Fruit fly (Drosophila melanogaster) whole organism, embryonic: Measurements from ENCODE around the gene Frmd5.

Source experiments
- ATbp ChIP-seq: fragments of 200-800 bp; sonication (Bioruptor generic); optimal IDR thresholded peaks from 2 replicates; lab custom pipeline; 2017; ENCODE audit warnings: missing biosample characterization, mild to moderate bottlenecking, missing genetic modification characterization, missing genetic modification reagents
- Atf3 ChIP-seq: fragments of 200-800 bp; sonication (Bioruptor generic); optimal IDR thresholded peaks from 3 replicates; lab custom pipeline; 2016; ENCODE audit warnings: missing biosample characterization, missing genetic modification characterization
- CG1024 ChIP-seq: fragments of 200-800 bp; sonication (Bioruptor generic); IDR thresholded peaks from 2 replicates; pipeline ENCODE4 v1.3.6; 2022; ENCODE audit warnings: missing biosample characterization, missing genetic modification characterization
- CG11456 ChIP-seq: fragments of 200-800 bp; sonication (Bioruptor generic); IDR thresholded peaks from 3 replicates; pipeline ENCODE4 v1.3.6; 2022; ENCODE audit warnings: missing biosample characterization, missing genetic modification characterization
- CG11504 ChIP-seq: fragments of 200-800 bp; sonication (Bioruptor generic); optimal IDR thresholded peaks from 3 replicates; lab custom pipeline; 2019; ENCODE audit warnings: missing biosample characterization, mild to moderate bottlenecking, missing genetic modification characterization, moderate library complexity
- CG12299 ChIP-seq: fragments of 200-800 bp; sonication (Bioruptor generic); optimal IDR thresholded peaks from 2 replicates; lab custom pipeline; 2018; ENCODE audit warnings: missing biosample characterization, mild to moderate bottlenecking, missing genetic modification characterization
- CG12744 ChIP-seq: fragments of 200-800 bp; sonication (Bioruptor generic); optimal IDR thresholded peaks from 2 replicates; lab custom pipeline; 2016; ENCODE audit warnings: missing biosample characterization, missing genetic modification characterization
- CG15011 ChIP-seq: fragments of 200-800 bp; sonication (Bioruptor generic); optimal IDR thresholded peaks from 3 replicates; lab custom pipeline; 2018; ENCODE audit warnings: missing biosample characterization, mild to moderate bottlenecking, missing genetic modification characterization
- CG17186 ChIP-seq: fragments of 200-800 bp; sonication (Bioruptor generic); optimal IDR thresholded peaks from 3 replicates; lab custom pipeline; 2017; ENCODE audit warnings: missing biosample characterization, missing genetic modification reagents, missing genetic modification characterization
- CG17361 ChIP-seq: fragments of 200-800 bp; sonication (Bioruptor generic); IDR thresholded peaks from 3 replicates; pipeline ENCODE4 v1.3.6; 2022; ENCODE audit warnings: missing biosample characterization, missing genetic modification characterization
- CG17385 ChIP-seq: fragments of 200-800 bp; sonication (Bioruptor generic); optimal IDR thresholded peaks from 3 replicates; lab custom pipeline; 2018; ENCODE audit warnings: missing biosample characterization, mild to moderate bottlenecking, missing genetic modification characterization
- CG18599 ChIP-seq: fragments of 200-800 bp; sonication (Bioruptor generic); optimal IDR thresholded peaks from 3 replicates; lab custom pipeline; 2017; ENCODE audit warnings: missing biosample characterization, missing genetic modification characterization, mild to moderate bottlenecking, moderate library complexity, missing genetic modification reagents
- CG30431 ChIP-seq: fragments of 200-800 bp; sonication (Bioruptor generic); optimal IDR thresholded peaks from 2 replicates; lab custom pipeline; 2017; ENCODE audit warnings: missing biosample characterization, missing genetic modification characterization
- CG31224 ChIP-seq: fragments of 200-800 bp; sonication (Bioruptor generic); IDR thresholded peaks from 2 replicates; pipeline ENCODE4 v1.3.6; 2022; ENCODE audit warnings: missing biosample characterization, missing genetic modification characterization
- CG32767 ChIP-seq: fragments of 200-800 bp; sonication (Bioruptor generic); IDR thresholded peaks from 2 replicates; pipeline ENCODE4 v1.3.6; 2022; ENCODE audit warnings: missing biosample characterization, missing genetic modification characterization
- CG34422 ChIP-seq: fragments of 200-800 bp; sonication (Bioruptor generic); IDR thresholded peaks from 3 replicates; pipeline ENCODE4 v1.3.6; 2022; ENCODE audit warnings: missing biosample characterization, missing genetic modification characterization
- CG4282 ChIP-seq: fragments of 200-800 bp; sonication (Bioruptor generic); optimal IDR thresholded peaks from 2 replicates; lab custom pipeline; 2016; ENCODE audit warnings: missing biosample characterization, missing genetic modification characterization
- CG4360 ChIP-seq: fragments of 200-800 bp; sonication (Bioruptor generic); IDR thresholded peaks from 2 replicates; pipeline ENCODE4 v1.3.6; 2022; ENCODE audit warnings: missing biosample characterization, missing genetic modification characterization
- CG43689 ChIP-seq: fragments of 200-800 bp; sonication (Bioruptor generic); IDR thresholded peaks from 2 replicates; pipeline ENCODE4 v1.3.6; 2022; ENCODE audit warnings: missing biosample characterization, missing genetic modification characterization
- CG6175 ChIP-seq: fragments of 200-800 bp; sonication (Bioruptor generic); IDR thresholded peaks from 3 replicates; pipeline ENCODE4 v1.3.6; 2022; ENCODE audit warnings: missing biosample characterization, missing genetic modification characterization
- CoRest ChIP-seq: fragments of 200-800 bp; sonication (Bioruptor generic); optimal IDR thresholded peaks from 3 replicates; lab custom pipeline; 2018; ENCODE audit warnings: missing biosample characterization, mild to moderate bottlenecking, missing genetic modification characterization, moderate library complexity
- D ChIP-seq, 2 experiments: fragments of 200-800 bp in 1 of 2; fragments of >200 bp in 1 of 2; sonication (Bioruptor generic) in 1 of 2; optimal IDR thresholded peaks; 2 replicates in 1 of 2; 3 replicates in 1 of 2; lab custom pipeline; 2017; ENCODE audit warnings: mild to moderate bottlenecking in 1 of 2, missing biosample characterization in 1 of 2, missing genetic modification characterization in 1 of 2, missing genetic modification reagents in 1 of 2
- Ets97D ChIP-seq: fragments of 200-800 bp; sonication (Bioruptor generic); optimal IDR thresholded peaks from 3 replicates; lab custom pipeline; 2016; ENCODE audit warnings: missing biosample characterization, missing genetic modification characterization
- GATAe ChIP-seq: fragments of 200-800 bp; sonication (Bioruptor generic); conservative IDR thresholded peaks from 2 replicates; pipeline ENCODE4 v1.3.6; 2022; ENCODE audit warnings: missing biosample characterization, missing genetic modification characterization
- HmgZ ChIP-seq: fragments of 200-800 bp; sonication (Bioruptor generic); optimal IDR thresholded peaks from 2 replicates; lab custom pipeline; 2018; ENCODE audit warnings: missing biosample characterization, mild to moderate bottlenecking, missing genetic modification characterization
- Lpt ChIP-seq: fragments of >200 bp; optimal IDR thresholded peaks from 2 replicates; lab custom pipeline; 2018; ENCODE audit warnings: missing biosample characterization, missing genetic modification characterization
- Mes4 ChIP-seq: fragments of 200-800 bp; sonication (Bioruptor generic); optimal IDR thresholded peaks from 2 replicates; lab custom pipeline; 2016; ENCODE audit warnings: missing biosample characterization, missing genetic modification characterization
- Myb ChIP-seq: fragments of 200-800 bp; sonication (Bioruptor generic); optimal IDR thresholded peaks from 2 replicates; lab custom pipeline; 2016; ENCODE audit warnings: missing biosample characterization, missing genetic modification characterization
- NC2β ChIP-seq: fragments of 200-800 bp; sonication (Bioruptor generic); optimal IDR thresholded peaks from 2 replicates; lab custom pipeline; 2016; ENCODE audit warnings: missing biosample characterization, missing genetic modification characterization
- Nf-YA ChIP-seq: fragments of 200-800 bp; sonication (Bioruptor generic); IDR thresholded peaks from 2 replicates; pipeline ENCODE4 v1.3.6; 2022; ENCODE audit warnings: missing biosample characterization, missing genetic modification characterization
- Scr ChIP-seq: fragments of 200-800 bp; sonication (Bioruptor generic); IDR thresholded peaks from 2 replicates; pipeline ENCODE4 v1.3.6; 2022; ENCODE audit warnings: missing biosample characterization, missing genetic modification characterization; ENCODE audit not compliant: partially characterized antibody
- Side ChIP-seq: fragments of 200-800 bp; sonication (Bioruptor generic); optimal IDR thresholded peaks from 2 replicates; lab custom pipeline; 2016; ENCODE audit warnings: missing biosample characterization, missing genetic modification characterization
- Trl ChIP-seq, 3 experiments: fragments of >200 bp in 2 of 3; fragments of 200-800 bp in 1 of 3; sonication (Bioruptor generic) in 1 of 3; optimal IDR thresholded peaks; 2 replicates in 1 of 3; 3 replicates in 2 of 3; lab custom pipeline; 2016 to 2017; ENCODE audit warnings: missing biosample characterization in 1 of 3, missing genetic modification characterization in 1 of 3
- bigmax ChIP-seq: fragments of 200-800 bp; sonication (Bioruptor generic); optimal IDR thresholded peaks from 2 replicates; lab custom pipeline; 2018; ENCODE audit warnings: missing biosample characterization, mild to moderate bottlenecking, missing genetic modification characterization
- fd102C ChIP-seq: fragments of 200-800 bp; sonication (Bioruptor generic); optimal IDR thresholded peaks from 2 replicates; lab custom pipeline; 2018; ENCODE audit warnings: missing biosample characterization, mild to moderate bottlenecking, missing genetic modification characterization, moderate library complexity
- fd96Cb ChIP-seq: fragments of 200-800 bp; sonication (Bioruptor generic); optimal IDR thresholded peaks from 2 replicates; lab custom pipeline; 2018; ENCODE audit warnings: missing biosample characterization, mild to moderate bottlenecking, missing genetic modification characterization, moderate library complexity
- gem ChIP-seq: fragments of 200-800 bp; sonication (Bioruptor generic); optimal IDR thresholded peaks from 2 replicates; lab custom pipeline; 2019; ENCODE audit warnings: missing biosample characterization, mild to moderate bottlenecking, missing genetic modification characterization, moderate library complexity
- grau ChIP-seq: fragments of 200-800 bp; optimal IDR thresholded peaks from 3 replicates; lab custom pipeline; 2019; ENCODE audit warnings: missing biosample characterization, mild to moderate bottlenecking, missing genetic modification characterization, moderate library complexity
- ham ChIP-seq: fragments of 200-800 bp; sonication (Bioruptor generic); IDR thresholded peaks from 2 replicates; pipeline ENCODE4 v1.3.6; 2022; ENCODE audit warnings: missing biosample characterization, missing genetic modification characterization
- her ChIP-seq: fragments of 200-800 bp; sonication (Bioruptor generic); optimal IDR thresholded peaks from 2 replicates; lab custom pipeline; 2016; ENCODE audit warnings: missing biosample characterization, missing genetic modification characterization
- jigr1 ChIP-seq: fragments of 200-800 bp; sonication (Bioruptor generic); IDR thresholded peaks from 3 replicates; pipeline ENCODE4 v1.3.6; 2022; ENCODE audit warnings: missing biosample characterization, missing genetic modification characterization
- kah ChIP-seq: fragments of 200-800 bp; sonication (Bioruptor generic); optimal IDR thresholded peaks from 2 replicates; lab custom pipeline; 2018; ENCODE audit warnings: missing biosample characterization, mild to moderate bottlenecking, missing genetic modification characterization
- knrl ChIP-seq: fragments of 200-800 bp; sonication (Bioruptor generic); IDR thresholded peaks from 3 replicates; pipeline ENCODE4 v1.3.6; 2022; ENCODE audit warnings: missing biosample characterization, missing genetic modification characterization; ENCODE audit not compliant: partially characterized antibody
- lbe ChIP-seq: fragments of 200-800 bp; sonication (Bioruptor generic); optimal IDR thresholded peaks from 2 replicates; lab custom pipeline; 2016; ENCODE audit warnings: missing biosample characterization, mild to moderate bottlenecking, missing genetic modification characterization
- nmo ChIP-seq: fragments of 200-800 bp; sonication (Bioruptor generic); optimal IDR thresholded peaks from 2 replicates; lab custom pipeline; 2018; ENCODE audit warnings: missing biosample characterization, mild to moderate bottlenecking, missing genetic modification characterization, moderate library complexity
- sisA ChIP-seq: fragments of 200-800 bp; sonication (Bioruptor generic); IDR thresholded peaks from 2 replicates; pipeline ENCODE4 v1.3.6; 2022; ENCODE audit warnings: missing biosample characterization, missing genetic modification characterization
- sqz ChIP-seq: fragments of 200-800 bp; sonication (Bioruptor generic); optimal IDR thresholded peaks from 3 replicates; lab custom pipeline; 2018; ENCODE audit warnings: missing biosample characterization, mild to moderate bottlenecking, missing genetic modification characterization
- unpg ChIP-seq: fragments of 200-800 bp; sonication (Bioruptor generic); optimal IDR thresholded peaks from 3 replicates; lab custom pipeline; 2018; ENCODE audit warnings: missing biosample characterization, mild to moderate bottlenecking, missing genetic modification characterization, moderate library complexity
- wdn ChIP-seq: fragments of 200-800 bp; sonication (Bioruptor generic); IDR thresholded peaks from 2 replicates; pipeline ENCODE4 v1.3.6; 2022; ENCODE audit warnings: missing biosample characterization, missing genetic modification characterization
- yki ChIP-seq: fragments of >200 bp; optimal IDR thresholded peaks from 3 replicates; lab custom pipeline; 2018

Frmd5 gene

DNA sequence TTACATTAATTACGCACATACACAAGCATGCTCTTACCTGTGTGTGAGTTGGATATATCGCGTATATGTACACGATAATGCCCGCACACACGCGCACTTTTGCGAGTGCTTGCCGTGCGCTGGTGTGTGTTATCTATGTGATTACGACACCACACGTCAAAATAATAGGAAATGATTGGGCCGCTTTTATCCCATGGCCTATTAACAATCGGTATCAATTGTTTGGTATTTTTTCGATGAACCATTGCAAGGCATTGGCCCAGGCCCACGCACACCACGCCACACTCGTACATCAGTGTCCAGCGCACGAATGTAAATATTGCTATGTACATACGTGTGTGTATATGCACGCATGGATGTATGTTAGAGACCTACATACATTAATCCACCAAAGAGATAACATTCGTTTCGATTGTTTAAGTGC is 9.4 kb upstream of the Frmd5 start (continued):
- TF ChIP-seq CG17361 (GFP tag; lab: Robert Waterston, UW) (peak; percentile 50; the same call in 2 of the 3 replicates), CG12299 (tag; lab: Kevin White, UChicago) (peak; percentile 70), CG17385 (peak; percentile 64), yki (lab: Kevin White, UChicago) (no peak), CG4360 (no peak), CG4282 (GFP tag; lab: Kevin White, UChicago) (no peak), D (optimal IDR thresholded peaks at IDR 0.05; lab: Kevin White, UChicago) (peak; percentile 92), D (GFP tag; optimal IDR thresholded peaks at IDR 0.05; lab: Kevin White, UChicago) (peak; percentile 31), CoRest (peak; percentile 10), fd102C (peak; percentile 17), Mes4 (no peak), gem (peak; percentile 45), CG11504 (tag; lab: Kevin White, UChicago) (no peak), Scr (GFP tag; lab: Robert Waterston, UW) (peak; percentile 69), lbe (GFP tag; lab: Kevin White, UChicago) (peak; percentile 72), Myb (GFP tag; lab: Kevin White, UChicago) (peak; percentile 9), GATAe (GFP tag; lab: Robert Waterston, UW) (peak; percentile 93), CG32767 (peak; percentile 59; the same call in 1 of the 2 replicates), unpg (GFP tag; lab: Kevin White, UChicago) (peak; percentile 57), Nf-YA (no peak), CG1024 (peak; percentile 75; the same call in 1 of the 2 replicates), ATbp (peak; percentile 73), NC2β (GFP tag; lab: Kevin White, UChicago) (peak; percentile 55), CG34422 (GFP tag; lab: Robert Waterston, UW) (peak; percentile 54; the same call in 2 of the 3 replicates), HmgZ (tag; lab: Kevin White, UChicago) (peak; percentile 92), kah (GFP tag; lab: Kevin White, UChicago) (peak; percentile 76), Atf3 (GFP tag; lab: Kevin White, UChicago) (no peak), CG15011 (GFP tag; lab: Kevin White, UChicago) (peak; percentile 45), ham (GFP tag; lab: Robert Waterston, UW) (no peak), Trl (optimal IDR thresholded peaks at IDR 0.05; lab: Kevin White, UChicago) (peak in 1 of 2 experiments; percentile 31), Trl (GFP tag; optimal IDR thresholded peaks at IDR 0.05; lab: Kevin White, UChicago) (peak; percentile 45), fd96Cb (no peak), wdn (0 out of 2 replicates have a peak, but pooled peaks have one; percentile 38), CG31224 (GFP tag; lab: Robert Waterston, UW) (no peak), jigr1 (GFP tag; lab: Robert Waterston, UW) (no peak), CG6175 (GFP tag; lab: Robert Waterston, UW) (no peak), her (GFP tag; lab: Kevin White, UChicago) (peak; percentile 75), CG43689 (GFP tag; lab: Robert Waterston, UW) (no peak), CG12744 (GFP tag; lab: Kevin White, UChicago) (no peak), CG11456 (GFP tag; lab: Robert Waterston, UW) (no peak), bigmax (GFP tag; lab: Kevin White, UChicago) (peak; percentile 57), CG30431 (GFP tag; lab: Kevin White, UChicago) (no peak), CG18599 (GFP tag; lab: Kevin White, UChicago) (peak; percentile 84), Side (GFP tag; lab: Kevin White, UChicago) (peak; percentile 67), grau (peak; percentile 62), Ets97D (no peak), CG17186 (GFP tag; lab: Kevin White, UChicago) (no peak), nmo (peak; percentile 35), knrl (GFP tag; lab: Robert Waterston, UW) (peak; percentile 12; the same call in 1 of the 3 replicates), Lpt (GFP tag; lab: Kevin White, UChicago) (no peak), sisA (GFP tag; lab: Robert Waterston, UW) (no peak), sqz (GFP tag; lab: Kevin White, UChicago) (peak; percentile 76)
